Worm (Caenorhabditis elegans): Measurements from ENCODE around the gene nmur-3.

The nmur-3 gene

DNA sequence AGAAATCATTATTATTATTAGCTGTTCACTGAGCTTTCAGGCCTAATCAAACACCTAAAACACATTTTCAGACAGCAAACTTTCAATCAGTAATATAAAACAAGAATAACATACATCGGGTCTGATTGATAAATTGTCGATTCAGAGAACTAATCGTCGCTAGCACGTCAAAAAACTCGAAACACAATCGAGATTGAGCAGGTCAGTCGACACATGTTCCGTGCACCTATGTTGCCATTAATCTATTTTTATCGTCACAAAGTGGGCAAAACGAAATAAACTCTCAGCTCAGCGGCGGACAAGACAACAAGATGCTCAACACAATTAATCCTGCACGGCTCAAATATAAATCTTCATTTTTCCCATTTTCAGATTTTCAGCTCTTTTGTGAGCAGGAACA, 37.0 kb upstream of the nmur-3 start:
- TF ChIP-seq dmd-4 (tag; optimal IDR thresholded peaks at IDR 0.05; ENCODE audit: borderline replicate concordance) (no peak), tbx-7 (tag; optimal IDR thresholded peaks at IDR 0.05) (no peak), T23F11.4 (GFP tag; optimal IDR thresholded peaks at IDR 0.05) (no peak), K02D7.2 (tag; optimal IDR thresholded peaks at IDR 0.05) (no peak), unc-86 (tag; optimal IDR thresholded peaks at IDR 0.05) (no peak), hlh-6 (tag; optimal IDR thresholded peaks at IDR 0.05) (no peak), sox-4 (tag; optimal IDR thresholded peaks at IDR 0.05) (no peak), pha-4 (tag; optimal IDR thresholded peaks at IDR 0.05) (no peak), ref-2 (tag; optimal IDR thresholded peaks at IDR 0.05) (no peak), fax-1 (tag; optimal IDR thresholded peaks at IDR 0.05) (no peak), hlh-13 (GFP tag; optimal IDR thresholded peaks at IDR 0.05) (no peak)

DNA sequence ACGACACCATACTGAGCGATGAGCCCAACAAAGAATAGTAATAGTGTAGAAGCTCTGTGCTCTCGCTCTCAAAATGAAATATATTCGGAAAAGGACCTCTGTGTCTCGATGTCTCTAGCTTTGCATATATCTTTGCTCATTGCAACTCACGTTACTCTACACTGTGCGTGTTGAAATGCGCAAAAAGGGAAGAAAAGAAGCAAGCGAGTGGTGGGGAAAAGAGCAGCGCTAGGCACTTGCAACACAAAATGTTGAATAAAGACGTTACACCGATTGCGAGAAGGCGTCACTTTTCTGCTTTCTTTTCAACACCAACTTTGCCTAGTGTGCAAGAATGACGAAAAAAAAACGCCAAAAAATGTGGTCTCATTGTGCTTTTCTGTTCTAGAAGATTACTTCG, 31.7 kb upstream of the nmur-3 start:
- no peak for TF ChIP-seq sdc-2 (tag; optimal IDR thresholded peaks at IDR 0.05)
- TF ChIP-seq unc-42 (tag; optimal IDR thresholded peaks at IDR 0.05): peak; percentile 51
- no peak for TF ChIP-seq ceh-2 (tag; optimal IDR thresholded peaks at IDR 0.05)
- TF ChIP-seq ceh-31 (tag; optimal IDR thresholded peaks at IDR 0.05): peak; percentile 37

DNA sequence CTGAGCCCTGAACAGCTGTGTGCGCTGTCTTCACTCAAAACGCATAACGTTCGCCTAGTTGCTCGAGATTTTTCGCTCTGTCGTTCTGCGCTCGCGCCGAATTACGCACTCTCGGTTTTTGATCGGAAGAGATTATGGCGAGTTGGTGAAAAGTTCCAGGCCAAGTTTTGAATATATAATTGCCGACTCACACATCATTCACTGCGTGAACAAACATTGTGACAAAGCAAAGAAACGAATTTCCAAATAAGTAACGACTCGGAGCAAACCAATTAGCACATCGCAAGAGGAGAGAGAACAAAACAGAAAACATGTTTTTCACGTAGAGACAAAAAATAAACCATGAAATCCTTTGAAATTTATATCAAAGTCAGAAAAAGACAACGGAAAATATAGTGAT, 30.9 kb upstream of the nmur-3 start:
- TF ChIP-seq ztf-16 (tag; optimal IDR thresholded peaks at IDR 0.05) (no peak), unc-3 (GFP tag; conservative IDR thresholded peaks at IDR 0.05) (no peak), unc-3 (tag; optimal IDR thresholded peaks at IDR 0.05) (no peak), odd-2 (tag; optimal IDR thresholded peaks at IDR 0.05) (no peak), ceh-45 (GFP tag; IDR thresholded peaks at IDR 0.05) (no peak), pha-4 (tag; optimal IDR thresholded peaks at IDR 0.05) (no peak), eyg-1 (tag; optimal IDR thresholded peaks at IDR 0.05) (no peak), mec-3 (tag; optimal IDR thresholded peaks at IDR 0.05; ENCODE audit: borderline replicate concordance) (no peak), sdc-2 (tag; optimal IDR thresholded peaks at IDR 0.05) (no peak)

DNA sequence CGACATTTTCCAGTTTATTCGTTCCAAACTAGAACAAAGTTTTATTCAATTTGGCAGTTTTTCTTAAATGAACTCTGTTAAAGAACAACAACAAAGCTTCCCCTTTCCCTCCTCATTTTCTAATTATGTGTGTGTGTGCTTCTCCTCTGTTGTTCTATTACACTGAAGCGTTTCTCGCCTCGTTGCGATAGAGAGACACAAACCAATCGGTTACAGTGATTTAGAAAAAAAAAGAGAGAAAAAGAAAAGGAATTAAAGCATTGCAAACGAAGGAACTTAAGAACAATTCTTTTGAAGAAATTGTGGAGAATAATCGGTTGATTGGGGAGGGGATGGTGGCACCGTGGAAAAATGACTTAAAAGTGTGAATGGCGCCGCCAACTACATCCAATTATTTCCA, 28.8 kb upstream of the nmur-3 start, which contains the start of gene cest-26:
TSS of gene cest-26 (minus strand) at position 101 of the 400 bp plus-strand sequence.
- TF ChIP-seq hlh-15 (tag; optimal IDR thresholded peaks at IDR 0.05) (no peak), che-1 (tag; optimal IDR thresholded peaks at IDR 0.05) (no peak), pros-1 (tag; optimal IDR thresholded peaks at IDR 0.05) (no peak), elt-4 (tag; optimal IDR thresholded peaks at IDR 0.05) (no peak), K09A11.1 (tag; optimal IDR thresholded peaks at IDR 0.05; ENCODE audit: insufficient read depth) (no peak), ceh-48 (tag; optimal IDR thresholded peaks at IDR 0.05) (no peak)

DNA sequence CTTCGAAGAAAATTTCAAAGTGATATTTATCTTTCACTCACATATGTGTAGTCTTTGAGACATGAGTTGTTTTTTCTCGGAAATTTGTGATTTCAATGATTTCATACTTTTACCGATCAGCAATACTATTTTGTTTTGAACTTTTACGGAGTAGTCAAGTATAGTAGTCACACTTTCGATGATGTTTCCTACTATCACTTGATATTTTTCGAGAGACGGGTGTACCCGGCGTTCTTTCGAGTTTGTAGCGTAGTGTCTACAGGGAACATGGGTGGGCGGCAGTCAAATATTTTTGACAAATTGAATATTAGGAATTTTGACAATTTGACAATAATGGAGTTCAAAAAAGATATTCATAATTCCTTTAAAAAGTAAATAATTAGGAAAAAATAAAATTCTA, 27.5 kb upstream of the nmur-3 start:
- TF ChIP-seq nhr-232 (tag; optimal IDR thresholded peaks at IDR 0.05) (no peak), sox-2 (GFP tag; IDR thresholded peaks at IDR 0.05) (no peak), hlh-8 (tag; optimal IDR thresholded peaks at IDR 0.05) (no peak), C38D4.7 (GFP tag; optimal IDR thresholded peaks at IDR 0.05) (no peak), K02D7.2 (tag; optimal IDR thresholded peaks at IDR 0.05) (no peak), mec-3 (tag; optimal IDR thresholded peaks at IDR 0.05; ENCODE audit: borderline replicate concordance) (no peak), unc-3 (GFP tag; conservative IDR thresholded peaks at IDR 0.05) (no peak), unc-3 (tag; optimal IDR thresholded peaks at IDR 0.05) (no peak), dve-1 (tag; optimal IDR thresholded peaks at IDR 0.05) (no peak), hlh-15 (tag; optimal IDR thresholded peaks at IDR 0.05) (no peak), sox-4 (tag; optimal IDR thresholded peaks at IDR 0.05) (no peak), eyg-1 (tag; optimal IDR thresholded peaks at IDR 0.05) (no peak), tbx-7 (tag; optimal IDR thresholded peaks at IDR 0.05) (no peak), ceh-34 (tag; optimal IDR thresholded peaks at IDR 0.05) (no peak), ceh-9 (tag; optimal IDR thresholded peaks at IDR 0.05) (no peak)
